Worm (Caenorhabditis elegans) whole organism, L3 larva: ENCODE data around the gene Y39A1A.21.

Source experiments
- aly-2 ChIP-seq: fragments of 150-350 bp; optimal IDR thresholded peaks from 2 replicates; lab custom pipeline; 2014; ENCODE audit warnings: missing biosample characterization, missing genetic modification characterization
- lin-39 ChIP-seq: fragments of 150-350 bp; optimal IDR thresholded peaks from 2 replicates; lab custom pipeline; 2018; ENCODE audit warnings: missing biosample characterization, missing genetic modification reagents, missing genetic modification characterization
- pha-4 ChIP-seq: fragments of 150-350 bp; optimal IDR thresholded peaks from 2 replicates; lab custom pipeline; 2014; ENCODE audit warnings: missing biosample characterization, missing genetic modification reagents, missing genetic modification characterization
- pqm-1 ChIP-seq: fragments of 150-350 bp; optimal IDR thresholded peaks from 2 replicates; lab custom pipeline; 2017; ENCODE audit warnings: missing biosample characterization, missing genetic modification characterization, inconsistent platforms
- unc-62 ChIP-seq: fragments of 150-350 bp; sonication (generic microtip); optimal IDR thresholded peaks from 4 replicates; lab custom pipeline; 2014; ENCODE audit warnings: missing biosample characterization, missing genetic modification reagents, missing genetic modification characterization
- ztf-4 ChIP-seq: fragments of 150-350 bp; optimal IDR thresholded peaks from 2 replicates; lab custom pipeline; 2014; ENCODE audit warnings: missing biosample characterization, missing genetic modification characterization

DNA sequence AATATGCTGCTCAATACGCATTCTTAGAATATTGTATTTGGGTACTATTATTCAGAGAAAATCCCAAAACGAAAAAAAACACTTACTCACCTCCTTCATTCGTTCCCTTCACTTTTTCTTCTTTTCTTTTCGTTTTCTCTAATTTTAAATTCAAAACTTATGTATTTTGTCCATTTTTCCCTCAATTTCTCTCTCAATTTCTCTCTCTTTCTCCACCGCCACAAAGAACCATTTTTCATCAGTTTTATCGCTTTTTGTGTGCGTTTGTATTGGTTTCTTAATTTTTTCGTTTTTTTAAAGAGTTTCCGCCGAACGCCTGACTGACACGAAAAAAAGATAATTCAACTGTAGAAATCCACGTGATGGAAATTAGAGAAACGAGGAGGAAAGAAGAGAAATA, 52.1 kb downstream of the Y39A1A.21 start, which contains the start of gene cnt-2:
- TF ChIP-seq aly-2 (tag; lab: Kevin White, UChicago) = no peak
- TF ChIP-seq lin-39 (tag; lab: Kevin White, UChicago) = no peak
- no peak for TF ChIP-seq unc-62 (GFP tag; lab: Kevin White, UChicago)
- TF ChIP-seq pha-4 (tag; lab: Kevin White, UChicago) = no peak
- TF ChIP-seq pqm-1 (tag; lab: Kevin White, UChicago) = no peak
- TF ChIP-seq ztf-4 (tag; lab: Kevin White, UChicago) = no peak
